Fruit fly (Drosophila melanogaster): Measurements from ENCODE around the gene Rpp14a.

Gene Rpp14a

dm6 chr3R:30046029-30047001 is 10.3 kb upstream of the Rpp14a start, which contains the start of the genes RpL32 and CG7943 (continued):
- TF ChIP-seq CG16779 (tag; optimal IDR thresholded peaks at IDR 0.05), result peak; percentile 83
- peak; percentile 94 for TF ChIP-seq Hr39 (GFP tag; optimal IDR thresholded peaks at IDR 0.05)
- TF ChIP-seq fd59A (GFP tag; optimal IDR thresholded peaks at IDR 0.05), result peak; percentile 78
- peak; percentile 89 for TF ChIP-seq net (GFP tag; optimal IDR thresholded peaks at IDR 0.05)
- peak; percentile 94 for TF ChIP-seq CG3919 (GFP tag; optimal IDR thresholded peaks at IDR 0.05)
- TF ChIP-seq CG11762 (GFP tag; optimal IDR thresholded peaks at IDR 0.05; ENCODE audit: insufficient read depth), result peak; percentile 88
- TF ChIP-seq Hr4 (GFP tag; optimal IDR thresholded peaks at IDR 0.05), result peak; percentile 86
- peak; percentile 78 for TF ChIP-seq Gug (GFP tag; IDR thresholded peaks at IDR 0.05)
- TF ChIP-seq CG10669 (GFP tag; optimal IDR thresholded peaks at IDR 0.05), result peak; percentile 87
- TF ChIP-seq CG9139 (GFP tag; optimal IDR thresholded peaks at IDR 0.05), result peak; percentile 62

- peak; percentile 66 for TF ChIP-seq svp (GFP tag)
- no peak for TF ChIP-seq topi (GFP tag; optimal IDR thresholded peaks at IDR 0.05)
Measured at dm6 chr3R:30050448-30050847, 6.2 kb upstream of the Rpp14a start.

DNA sequence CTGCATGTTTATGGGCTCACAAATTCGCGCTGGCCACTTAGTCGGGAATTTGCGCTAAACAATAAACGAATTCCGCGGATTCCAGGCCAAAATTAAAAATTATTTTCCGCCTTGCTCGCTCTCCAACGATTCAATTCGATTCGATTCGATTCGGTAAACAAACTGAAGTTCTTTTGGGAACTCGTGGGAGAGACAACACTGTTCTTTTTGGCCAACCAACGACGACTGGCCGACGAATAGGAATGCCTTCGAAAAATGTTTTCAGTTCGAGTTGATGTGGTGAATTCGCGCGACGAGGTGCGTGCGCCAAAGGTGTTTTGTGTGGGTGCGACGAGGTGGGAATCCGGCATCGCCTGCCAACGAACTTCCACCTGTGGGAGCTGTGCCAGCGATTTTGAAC is 4.7 kb upstream of the Rpp14a start, which contains the start of gene CG15528:
Gene CG15528 (minus strand): TSS at position 180 of the 400 bp plus-strand sequence.
- TF ChIP-seq CG6792 (GFP tag; optimal IDR thresholded peaks at IDR 0.05) (no peak), CG15336 (GFP tag; IDR thresholded peaks at IDR 0.05) (no peak), topi (GFP tag; optimal IDR thresholded peaks at IDR 0.05) (no peak), Ets96B (tag; optimal IDR thresholded peaks at IDR 0.05) (no peak), salr (GFP tag; optimal IDR thresholded peaks at IDR 0.05) (no peak)

DNA sequence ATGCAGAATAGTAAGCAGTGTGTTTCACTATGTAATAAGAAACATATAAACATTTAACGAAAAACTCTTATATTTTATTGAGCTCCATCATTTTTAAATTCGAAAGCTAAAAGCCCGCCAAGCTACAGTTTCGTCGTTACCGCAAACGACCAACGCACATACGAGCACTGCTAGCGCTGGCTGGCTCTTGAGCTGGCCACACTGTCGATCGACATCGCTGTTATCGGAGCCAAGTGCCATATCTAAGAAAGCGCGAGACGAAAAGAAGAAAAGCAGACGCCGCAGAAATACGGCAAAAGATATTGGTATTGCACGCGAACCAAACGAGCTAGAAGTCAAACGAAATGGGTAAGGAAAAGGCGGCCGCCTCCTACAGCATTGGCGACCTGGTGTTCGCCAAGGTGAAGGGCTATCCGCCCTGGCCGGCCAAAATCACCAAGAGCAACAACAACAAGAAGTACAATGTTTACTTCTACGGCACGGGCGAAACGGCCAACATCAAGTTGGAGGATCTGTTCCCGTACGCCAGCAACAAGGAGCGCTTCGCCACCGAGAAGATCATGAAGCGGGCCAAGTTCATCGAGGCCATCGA is 4.1 kb upstream of the Rpp14a start, which contains the start of gene Jasper:
Gene Jasper (plus strand): TSS at position 60 of the 592 bp plus-strand sequence.
- TF ChIP-seq esn (GFP tag; optimal IDR thresholded peaks at IDR 0.05), result no peak
- peak; percentile 14 for TF ChIP-seq CG3032 (tag; optimal IDR thresholded peaks at IDR 0.05)
- TF ChIP-seq CG3919 (GFP tag; optimal IDR thresholded peaks at IDR 0.05), result no peak
- peak; percentile 28 for TF ChIP-seq dsx (GFP tag; optimal IDR thresholded peaks at IDR 0.05; ENCODE audit: poor library complexity, severe bottlenecking)
- TF ChIP-seq Blimp-1 (GFP tag; optimal IDR thresholded peaks at IDR 0.05), result no peak
- no peak for TF ChIP-seq Eip93F (GFP tag; optimal IDR thresholded peaks at IDR 0.05)
- peak; percentile 33 for TF ChIP-seq CG1621 (tag; optimal IDR thresholded peaks at IDR 0.05)
- TF ChIP-seq CG6792 (GFP tag; optimal IDR thresholded peaks at IDR 0.05), result no peak
- no peak for TF ChIP-seq Gug (GFP tag; IDR thresholded peaks at IDR 0.05)
- TF ChIP-seq svp (GFP tag), result no peak
- TF ChIP-seq CG34406 (GFP tag; optimal IDR thresholded peaks at IDR 0.05), result no peak
- TF ChIP-seq CG6854 (GFP tag; optimal IDR thresholded peaks at IDR 0.05), result peak; percentile 5
- peak; percentile 7 for TF ChIP-seq fkh (GFP tag; optimal IDR thresholded peaks at IDR 0.05)
- TF ChIP-seq CG16779 (tag; optimal IDR thresholded peaks at IDR 0.05), result no peak
- TF ChIP-seq cyc (GFP tag; optimal IDR thresholded peaks at IDR 0.05), result no peak
- peak; percentile 15; the same call in 1 of the 2 replicates for TF ChIP-seq CG15336 (GFP tag; IDR thresholded peaks at IDR 0.05)
- no peak for TF ChIP-seq pdm3 (GFP tag; optimal IDR thresholded peaks at IDR 0.05)
- TF ChIP-seq CG6276 (GFP tag; optimal IDR thresholded peaks at IDR 0.05), result no peak
- TF ChIP-seq CG6808 (GFP tag; optimal IDR thresholded peaks at IDR 0.05), result no peak
- no peak for TF ChIP-seq Met (GFP tag; optimal IDR thresholded peaks at IDR 0.05)
- TF ChIP-seq Sox14 (GFP tag; optimal IDR thresholded peaks at IDR 0.05), result peak; percentile 29
- TF ChIP-seq CG31627 (GFP tag; optimal IDR thresholded peaks at IDR 0.05), result no peak
- no peak for TF ChIP-seq CG10631 (GFP tag; optimal IDR thresholded peaks at IDR 0.05)
- no peak for TF ChIP-seq Eip78C (GFP tag)
